Fruit fly (Drosophila melanogaster) whole organism, pupa: ENCODE data around the gene TAF1B.

Source experiments
- CG10348 ChIP-seq: fragments of 200-800 bp; sonication (Bioruptor generic); IDR thresholded peaks from 2 replicates; pipeline ENCODE4 v1.3.6; 2022; ENCODE audit warnings: missing biosample characterization, missing genetic modification characterization
- CG12605 ChIP-seq: fragments of 200-800 bp; sonication (Bioruptor generic); IDR thresholded peaks from 2 replicates; pipeline ENCODE4 v1.3.6; 2022; ENCODE audit warnings: missing biosample characterization, missing genetic modification characterization
- CG13204 ChIP-seq: fragments of 200-800 bp; sonication (Bioruptor generic); optimal IDR thresholded peaks from 2 replicates; lab custom pipeline; 2018; ENCODE audit warnings: missing biosample characterization, mild to moderate bottlenecking, missing genetic modification characterization, moderate library complexity
- CG14655 ChIP-seq: fragments of 200-800 bp; sonication (Bioruptor generic); optimal IDR thresholded peaks from 3 replicates; lab custom pipeline; 2017; ENCODE audit warnings: mild to moderate bottlenecking, missing biosample characterization, missing genetic modification reagents, missing genetic modification characterization
- CG15710 ChIP-seq: fragments of 200-800 bp; sonication (Bioruptor generic); optimal IDR thresholded peaks from 2 replicates; lab custom pipeline; 2018; ENCODE audit warnings: missing biosample characterization, mild to moderate bottlenecking, missing genetic modification characterization, moderate library complexity
- CG17806 ChIP-seq: fragments of 200-800 bp; sonication (Bioruptor generic); optimal IDR thresholded peaks from 2 replicates; lab custom pipeline; 2018; ENCODE audit warnings: missing biosample characterization, mild to moderate bottlenecking, missing genetic modification characterization, moderate library complexity
- CG32121 ChIP-seq: fragments of 200-800 bp; sonication (Bioruptor generic); IDR thresholded peaks from 2 replicates; pipeline ENCODE4 v1.3.6; 2022; ENCODE audit warnings: missing biosample characterization, missing genetic modification characterization
- CG34367 ChIP-seq: fragments of 200-800 bp; sonication (Bioruptor generic); optimal IDR thresholded peaks from 2 replicates; lab custom pipeline; 2018; ENCODE audit warnings: missing biosample characterization, mild to moderate bottlenecking, missing genetic modification characterization
- CG4496 ChIP-seq: fragments of 200-800 bp; sonication (Bioruptor generic); IDR thresholded peaks from 3 replicates; pipeline ENCODE4 v1.3.6; 2022; ENCODE audit warnings: missing biosample characterization, missing genetic modification characterization
- CG8159 ChIP-seq: fragments of 200-800 bp; sonication (Bioruptor generic); optimal IDR thresholded peaks from 3 replicates; lab custom pipeline; 2018; ENCODE audit warnings: missing biosample characterization, mild to moderate bottlenecking, missing genetic modification characterization, moderate library complexity
- CG8301 ChIP-seq: fragments of 200-800 bp; sonication (Bioruptor generic); optimal IDR thresholded peaks from 2 replicates; lab custom pipeline; 2018; ENCODE audit warnings: missing biosample characterization, mild to moderate bottlenecking, missing genetic modification characterization
- CG9948 ChIP-seq: fragments of 200-800 bp; sonication (Bioruptor generic); optimal IDR thresholded peaks from 2 replicates; lab custom pipeline; 2018; ENCODE audit warnings: missing biosample characterization, mild to moderate bottlenecking, missing genetic modification characterization, moderate library complexity
- D1 ChIP-seq: fragments of 200-800 bp; sonication (Bioruptor generic); optimal IDR thresholded peaks from 2 replicates; lab custom pipeline; 2018; ENCODE audit warnings: missing biosample characterization, mild to moderate bottlenecking, missing genetic modification characterization, moderate library complexity
- EcR ChIP-seq: fragments of 200-800 bp; sonication (Bioruptor generic); optimal IDR thresholded peaks from 3 replicates; lab custom pipeline; 2019; ENCODE audit warnings: missing biosample characterization, missing genetic modification characterization, mild to moderate bottlenecking, moderate library complexity, missing genetic modification reagents
- Ets98B ChIP-seq: fragments of 200-800 bp; sonication (Bioruptor generic); IDR thresholded peaks from 2 replicates; pipeline ENCODE4 v1.3.6; 2022; ENCODE audit warnings: missing biosample characterization, missing genetic modification characterization
- Pif1A ChIP-seq: fragments of 200-800 bp; sonication (Bioruptor generic); optimal IDR thresholded peaks from 3 replicates; lab custom pipeline; 2016; ENCODE audit warnings: missing biosample characterization, missing genetic modification characterization
- Pif1B ChIP-seq: fragments of 200-800 bp; sonication (Bioruptor generic); optimal IDR thresholded peaks from 3 replicates; lab custom pipeline; 2016; ENCODE audit warnings: missing biosample characterization, missing genetic modification characterization
- Snoo ChIP-seq: fragments of 200-800 bp; sonication (Bioruptor generic); optimal IDR thresholded peaks from 3 replicates; lab custom pipeline; 2017; ENCODE audit warnings: missing biosample characterization, mild to moderate bottlenecking, missing genetic modification characterization, inconsistent platforms
- fd96Ca ChIP-seq: fragments of 200-800 bp; sonication (Bioruptor generic); IDR thresholded peaks from 3 replicates; pipeline ENCODE4 v1.3.6; 2022; ENCODE audit warnings: missing biosample characterization, missing genetic modification characterization
- gl ChIP-seq: fragments of 200-800 bp; sonication (Bioruptor generic); optimal IDR thresholded peaks from 2 replicates; lab custom pipeline; 2018; ENCODE audit warnings: missing biosample characterization, mild to moderate bottlenecking, missing genetic modification characterization
- rn ChIP-seq: fragments of 200-800 bp; sonication (Bioruptor generic); IDR thresholded peaks from 2 replicates; pipeline ENCODE4 v1.3.6; 2022; ENCODE audit warnings: missing biosample characterization, missing genetic modification characterization

The TAF1B gene

DNA sequence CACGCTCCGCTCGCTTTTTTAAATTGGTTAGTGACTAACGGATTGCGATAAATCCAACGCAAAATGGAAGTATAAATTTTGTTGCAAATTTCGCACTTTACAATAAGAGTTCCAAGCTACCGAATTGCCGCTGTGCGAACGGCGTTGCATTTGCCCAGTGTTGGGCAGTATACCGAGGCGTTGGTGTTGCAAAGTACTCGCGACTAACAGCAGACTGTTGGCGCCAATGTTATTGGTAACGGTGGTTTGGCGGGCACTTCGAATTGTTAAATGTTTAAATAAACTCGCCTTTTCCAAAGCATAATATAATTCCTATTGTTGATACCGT, 9.7 kb downstream of the TAF1B start:
- TF ChIP-seq CG9948 (peak; percentile 49), Ets98B (peak; percentile 24; the same call in 1 of the 2 replicates), CG12605 (no peak), Snoo (tag; lab: Kevin White, UChicago) (peak; percentile 43), CG8159 (tag; lab: Kevin White, UChicago) (peak; percentile 10)
- TF ChIP-seq, all 21 proteins: peak for 4

DNA sequence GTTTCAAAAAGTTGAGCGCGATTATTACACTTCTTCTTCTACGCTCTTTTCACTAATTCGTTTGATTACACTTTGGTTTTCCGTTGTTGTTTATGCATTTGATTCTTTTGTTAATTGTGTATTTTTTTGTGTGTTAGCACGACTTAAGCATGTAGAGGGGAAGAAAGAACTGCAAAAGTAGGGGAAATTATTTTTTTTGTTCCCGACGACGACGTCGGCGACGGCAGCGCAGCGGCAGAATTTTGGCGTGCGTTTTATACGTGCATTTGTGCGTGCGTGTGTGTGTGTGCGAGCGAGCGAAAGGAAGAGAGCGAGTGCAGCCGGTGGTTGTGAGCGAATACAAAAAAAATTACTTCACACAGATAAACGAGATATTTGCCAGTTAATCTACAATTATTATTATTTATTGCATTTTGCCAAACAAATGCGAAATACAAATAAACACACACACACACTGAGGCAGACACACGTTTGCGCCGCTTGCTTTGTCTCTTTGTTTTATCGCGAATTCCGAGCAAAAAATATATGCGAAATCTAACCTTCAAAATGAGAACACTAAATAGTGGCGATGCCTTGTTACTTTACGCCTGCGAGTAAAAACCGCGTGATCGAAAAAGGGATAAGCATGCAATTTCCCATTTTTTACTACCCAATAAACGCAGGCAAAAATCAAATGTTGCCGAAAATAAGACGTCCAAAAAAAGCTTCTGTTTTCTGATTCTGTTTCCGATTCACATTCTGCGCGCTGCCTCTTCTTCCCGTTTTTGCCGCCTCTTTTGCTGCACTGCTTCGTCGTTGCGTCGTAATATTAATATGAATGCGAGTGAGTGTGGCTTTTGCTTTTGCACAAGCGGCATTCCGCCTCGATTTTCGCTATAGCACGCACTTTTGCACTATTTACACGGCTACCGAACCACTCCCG, 10.3 kb downstream of the TAF1B start:
- TF ChIP-seq D1 (tag; lab: Kevin White, UChicago): no peak
- TF ChIP-seq CG8159 (tag; lab: Kevin White, UChicago): no peak
- TF ChIP-seq gl: no peak
- peak; percentile 12 for TF ChIP-seq EcR (GFP tag; lab: Kevin White, UChicago)
- TF ChIP-seq Pif1B (GFP tag; lab: Kevin White, UChicago): no peak
- TF ChIP-seq fd96Ca (GFP tag; lab: Robert Waterston, UW): no peak
- TF ChIP-seq CG4496 (GFP tag; lab: Robert Waterston, UW): peak; percentile 15; the same call in 1 of the 3 replicates
- no peak for TF ChIP-seq CG14655 (GFP tag; lab: Kevin White, UChicago)

DNA sequence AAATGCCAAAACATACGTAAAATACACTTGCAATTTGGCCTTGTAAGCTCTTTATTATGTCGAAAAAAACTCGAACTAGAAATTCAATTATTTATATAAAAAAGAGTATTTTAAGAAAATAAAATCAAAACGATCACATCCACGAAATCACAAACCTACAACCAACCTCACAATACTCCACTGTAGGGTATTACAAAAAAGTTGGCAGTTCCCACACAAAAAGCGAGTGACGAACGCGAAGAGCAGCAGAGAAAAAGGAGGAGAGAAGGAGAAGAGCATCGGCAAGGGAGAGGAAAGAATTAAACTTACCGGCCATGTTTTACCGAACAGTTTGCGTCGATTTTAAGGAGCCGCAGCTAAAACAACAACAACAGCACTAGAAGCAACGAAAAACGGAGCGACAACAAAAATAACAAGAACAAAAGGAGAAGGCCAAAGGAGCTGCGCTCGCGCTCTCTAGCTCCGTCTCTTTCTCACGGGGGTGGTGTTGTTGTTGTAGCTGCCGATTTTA, 11.0 kb downstream of the TAF1B start:
- no peak for TF ChIP-seq fd96Ca (GFP tag; lab: Robert Waterston, UW)
- TF ChIP-seq gl: no peak
- no peak for TF ChIP-seq CG4496 (GFP tag; lab: Robert Waterston, UW)
- peak; percentile 11 for TF ChIP-seq CG9948
- no peak for TF ChIP-seq Ets98B
- peak; percentile 5 for TF ChIP-seq CG8159 (tag; lab: Kevin White, UChicago)
- peak; percentile 1 for TF ChIP-seq Pif1B (GFP tag; lab: Kevin White, UChicago)
- no peak for TF ChIP-seq rn
- TF ChIP-seq Pif1A (GFP tag; lab: Kevin White, UChicago): peak; percentile 12
- TF ChIP-seq CG12605: no peak
- TF ChIP-seq CG15710 (tag; lab: Kevin White, UChicago): no peak
- TF ChIP-seq CG10348 (GFP tag; lab: Robert Waterston, UW): no peak
- TF ChIP-seq CG17806: peak; percentile 20
- TF ChIP-seq CG14655 (GFP tag; lab: Kevin White, UChicago): peak; percentile 21
- TF ChIP-seq Snoo (tag; lab: Kevin White, UChicago): peak; percentile 8
- TF ChIP-seq CG13204 (GFP tag; lab: Kevin White, UChicago): peak; percentile 76
- peak; percentile 31 for TF ChIP-seq EcR (GFP tag; lab: Kevin White, UChicago)
- peak; percentile 15 for TF ChIP-seq CG8301 (tag; lab: Kevin White, UChicago)

DNA sequence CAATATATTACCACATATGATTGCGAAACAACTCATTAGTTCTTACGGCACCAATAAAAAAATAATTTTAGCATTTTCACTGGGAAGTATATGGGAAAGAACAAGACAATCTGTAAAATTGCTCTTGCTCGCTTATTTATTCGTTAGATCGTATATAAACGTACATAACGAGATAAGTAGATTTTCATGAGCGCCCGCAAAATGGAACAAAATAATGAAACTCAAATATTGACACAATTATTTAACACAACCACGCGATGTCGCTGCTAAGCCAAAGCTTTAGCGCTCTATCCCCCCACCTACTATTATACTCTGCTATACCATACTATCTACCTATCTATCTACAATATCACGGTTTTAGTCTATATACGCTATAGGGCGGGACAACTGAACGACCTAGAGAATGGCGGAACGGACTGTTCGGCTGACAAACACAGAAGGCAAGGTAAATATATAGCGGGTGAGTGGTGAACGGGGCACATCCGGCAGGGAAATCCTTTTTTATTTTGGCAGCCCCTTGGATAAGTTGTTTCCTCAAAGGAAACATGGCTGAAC, 12.9 kb downstream of the TAF1B start:
- no peak for TF ChIP-seq D1 (tag; lab: Kevin White, UChicago)
- TF ChIP-seq Pif1A (GFP tag; lab: Kevin White, UChicago): no peak
- TF ChIP-seq CG32121: no peak
- no peak for TF ChIP-seq CG15710 (tag; lab: Kevin White, UChicago)
- TF ChIP-seq CG10348 (GFP tag; lab: Robert Waterston, UW): no peak
- no peak for TF ChIP-seq gl
- TF ChIP-seq Pif1B (GFP tag; lab: Kevin White, UChicago): no peak
- TF ChIP-seq CG4496 (GFP tag; lab: Robert Waterston, UW): no peak
- TF ChIP-seq CG13204 (GFP tag; lab: Kevin White, UChicago): no peak

DNA sequence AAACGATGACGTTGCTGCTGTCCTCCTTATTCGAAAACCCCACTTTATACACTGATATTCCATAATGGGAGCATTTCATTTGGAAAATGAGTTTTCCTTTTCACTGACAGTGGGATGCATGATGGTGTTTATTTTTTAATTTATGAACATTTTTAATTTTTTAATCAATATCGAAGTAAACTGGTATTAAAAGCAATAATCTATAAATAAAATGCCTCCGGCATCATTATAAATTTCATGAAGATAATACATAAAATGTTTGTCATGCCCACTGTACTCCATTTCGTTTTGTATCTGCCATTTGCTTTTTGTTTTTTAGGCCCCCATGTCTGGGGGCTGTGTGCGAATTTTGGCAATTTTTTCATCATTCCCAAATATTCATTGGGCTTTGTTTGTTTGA, 13.9 kb downstream of the TAF1B start:
- peak; percentile 40 for TF ChIP-seq CG15710 (tag; lab: Kevin White, UChicago)
- no peak for TF ChIP-seq fd96Ca (GFP tag; lab: Robert Waterston, UW)
- TF ChIP-seq rn: peak; percentile 68
- no peak for TF ChIP-seq D1 (tag; lab: Kevin White, UChicago)
- peak; percentile 43 for TF ChIP-seq Pif1B (GFP tag; lab: Kevin White, UChicago)
- peak; percentile 64 for TF ChIP-seq CG8301 (tag; lab: Kevin White, UChicago)
- peak; percentile 58 for TF ChIP-seq CG17806
- peak; percentile 87 for TF ChIP-seq Ets98B
- peak; percentile 61 for TF ChIP-seq Pif1A (GFP tag; lab: Kevin White, UChicago)
- peak; percentile 70 for TF ChIP-seq CG12605
- TF ChIP-seq CG10348 (GFP tag; lab: Robert Waterston, UW): peak; percentile 38; the same call in 1 of the 2 replicates
- peak; percentile 24 for TF ChIP-seq CG34367 (tag; lab: Kevin White, UChicago)
- TF ChIP-seq CG13204 (GFP tag; lab: Kevin White, UChicago): no peak
- TF ChIP-seq CG9948: peak; percentile 45
- TF ChIP-seq Snoo (tag; lab: Kevin White, UChicago): peak; percentile 43
- TF ChIP-seq CG32121: peak; percentile 90
- peak; percentile 59 for TF ChIP-seq CG14655 (GFP tag; lab: Kevin White, UChicago)
- no peak for TF ChIP-seq EcR (GFP tag; lab: Kevin White, UChicago)
- peak; percentile 80; the same call in 2 of the 3 replicates for TF ChIP-seq CG4496 (GFP tag; lab: Robert Waterston, UW)
- TF ChIP-seq CG8159 (tag; lab: Kevin White, UChicago): peak; percentile 56
- TF ChIP-seq gl: no peak
